Worm (Caenorhabditis elegans) whole organism, L3 larva: ENCODE data around the gene idpc-1.

ENCODE experiments used
- ama-1 ChIP-seq: fragments of 150-350 bp; optimal IDR thresholded peaks from 2 replicates; lab custom pipeline; 2018
- ceh-28 ChIP-seq: fragments of 150-350 bp; optimal IDR thresholded peaks from 2 replicates; lab custom pipeline; 2014; ENCODE audit warnings: missing biosample characterization, missing genetic modification reagents, missing genetic modification characterization
- ceh-82 ChIP-seq: fragments of 150-350 bp; optimal IDR thresholded peaks from 2 replicates; lab custom pipeline; 2014; ENCODE audit warnings: missing biosample characterization, missing genetic modification characterization
- daf-12 ChIP-seq: fragments of 150-350 bp; optimal IDR thresholded peaks from 2 replicates; lab custom pipeline; 2014; ENCODE audit warnings: missing biosample characterization, missing genetic modification reagents, missing genetic modification characterization
- egl-27 ChIP-seq: sonication (generic microtip); optimal IDR thresholded peaks from 4 replicates; lab custom pipeline; 2017; ENCODE audit warnings: missing biosample characterization, missing genetic modification reagents, missing genetic modification characterization
- elt-1 ChIP-seq: fragments of 150-350 bp; optimal IDR thresholded peaks from 2 replicates; lab custom pipeline; 2014; ENCODE audit warnings: missing biosample characterization, missing genetic modification characterization
- fkh-2 ChIP-seq: fragments of 150-350 bp; optimal IDR thresholded peaks from 2 replicates; lab custom pipeline; 2014; ENCODE audit warnings: missing biosample characterization, missing genetic modification reagents, missing genetic modification characterization
- hmg-11 ChIP-seq: sonication (generic microtip); optimal IDR thresholded peaks from 2 replicates; lab custom pipeline; 2016; ENCODE audit warnings: missing genetic modification characterization, missing compliant biosample characterization
- jun-1 ChIP-seq: fragments of 150-350 bp; optimal IDR thresholded peaks from 2 replicates; lab custom pipeline; 2014; ENCODE audit warnings: missing biosample characterization, missing genetic modification reagents, missing genetic modification characterization
- lin-39 ChIP-seq: fragments of 150-350 bp; optimal IDR thresholded peaks from 2 replicates; lab custom pipeline; 2018; ENCODE audit warnings: missing biosample characterization, missing genetic modification reagents, missing genetic modification characterization
- lsy-12 ChIP-seq: sonication (generic microtip); optimal IDR thresholded peaks from 2 replicates; lab custom pipeline; 2016; ENCODE audit warnings: mild to moderate bottlenecking, missing genetic modification characterization, missing compliant biosample characterization
- mml-1 ChIP-seq: fragments of 150-350 bp; sonication (generic microtip); optimal IDR thresholded peaks from 3 replicates; lab custom pipeline; 2014; ENCODE audit warnings: missing biosample characterization, missing genetic modification characterization
- nfya-1 ChIP-seq: sonication (generic microtip); optimal IDR thresholded peaks from 2 replicates; lab custom pipeline; 2017; ENCODE audit warnings: missing genetic modification characterization, mild to moderate bottlenecking, missing compliant biosample characterization, antibody characterized with exemption, moderate library complexity; ENCODE audit not compliant: insufficient read depth
- nhr-23 ChIP-seq: fragments of 150-350 bp; optimal IDR thresholded peaks from 2 replicates; lab custom pipeline; 2014; ENCODE audit warnings: missing biosample characterization, missing genetic modification reagents, missing genetic modification characterization
- nhr-25 ChIP-seq: sonication (generic microtip); optimal IDR thresholded peaks from 2 replicates; lab custom pipeline; 2017; ENCODE audit warnings: missing biosample characterization, missing genetic modification characterization
- nhr-43 ChIP-seq: sonication (generic microtip); optimal IDR thresholded peaks from 2 replicates; lab custom pipeline; 2016; ENCODE audit warnings: mild to moderate bottlenecking, missing genetic modification characterization, missing compliant biosample characterization; ENCODE audit not compliant: poor library complexity, severe bottlenecking
- nhr-76 ChIP-seq: fragments of 150-350 bp; sonication (generic microtip); optimal IDR thresholded peaks from 5 replicates; lab custom pipeline; 2014; ENCODE audit warnings: missing biosample characterization, missing genetic modification characterization
- pha-4 ChIP-seq: fragments of 150-350 bp; optimal IDR thresholded peaks from 2 replicates; lab custom pipeline; 2014; ENCODE audit warnings: missing biosample characterization, missing genetic modification reagents, missing genetic modification characterization
- pqm-1 ChIP-seq: fragments of 150-350 bp; optimal IDR thresholded peaks from 2 replicates; lab custom pipeline; 2017; ENCODE audit warnings: missing biosample characterization, missing genetic modification characterization, inconsistent platforms
- unc-39 ChIP-seq: sonication (generic microtip); optimal IDR thresholded peaks from 4 replicates; lab custom pipeline; 2017; ENCODE audit warnings: missing biosample characterization, missing genetic modification characterization
- zag-1 ChIP-seq: fragments of 150-350 bp; optimal IDR thresholded peaks from 2 replicates; lab custom pipeline; 2014; ENCODE audit warnings: missing biosample characterization, missing genetic modification characterization
- ztf-4 ChIP-seq: fragments of 150-350 bp; optimal IDR thresholded peaks from 2 replicates; lab custom pipeline; 2014; ENCODE audit warnings: missing biosample characterization, missing genetic modification characterization

idpc-1 gene

DNA sequence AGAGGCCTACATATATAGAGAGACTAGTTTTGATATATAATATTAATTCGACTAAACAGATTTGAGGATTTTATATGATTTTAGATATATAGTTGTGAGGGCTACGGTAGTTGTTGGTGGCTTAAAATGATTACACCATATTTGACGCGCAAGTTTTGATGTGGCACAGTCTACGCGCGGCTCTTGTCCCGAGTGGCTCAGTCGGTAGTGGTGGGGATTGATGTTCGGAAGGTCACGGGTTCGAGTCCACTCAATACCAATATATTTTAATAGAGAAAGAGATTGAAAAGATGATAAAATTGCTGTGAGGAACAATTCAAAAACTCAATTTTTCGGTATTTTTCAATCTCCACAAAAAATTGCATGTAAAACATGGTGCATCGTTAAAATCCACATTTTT is 45.9 kb downstream of the idpc-1 start:
- TF ChIP-seq lin-39 (tag; lab: Kevin White, UChicago) (no peak), jun-1 (tag; lab: Kevin White, UChicago) (no peak), egl-27 (no peak), ceh-82 (tag; lab: Kevin White, UChicago) (no peak)
- TF ChIP-seq, all 47 proteins: peak for 0

DNA sequence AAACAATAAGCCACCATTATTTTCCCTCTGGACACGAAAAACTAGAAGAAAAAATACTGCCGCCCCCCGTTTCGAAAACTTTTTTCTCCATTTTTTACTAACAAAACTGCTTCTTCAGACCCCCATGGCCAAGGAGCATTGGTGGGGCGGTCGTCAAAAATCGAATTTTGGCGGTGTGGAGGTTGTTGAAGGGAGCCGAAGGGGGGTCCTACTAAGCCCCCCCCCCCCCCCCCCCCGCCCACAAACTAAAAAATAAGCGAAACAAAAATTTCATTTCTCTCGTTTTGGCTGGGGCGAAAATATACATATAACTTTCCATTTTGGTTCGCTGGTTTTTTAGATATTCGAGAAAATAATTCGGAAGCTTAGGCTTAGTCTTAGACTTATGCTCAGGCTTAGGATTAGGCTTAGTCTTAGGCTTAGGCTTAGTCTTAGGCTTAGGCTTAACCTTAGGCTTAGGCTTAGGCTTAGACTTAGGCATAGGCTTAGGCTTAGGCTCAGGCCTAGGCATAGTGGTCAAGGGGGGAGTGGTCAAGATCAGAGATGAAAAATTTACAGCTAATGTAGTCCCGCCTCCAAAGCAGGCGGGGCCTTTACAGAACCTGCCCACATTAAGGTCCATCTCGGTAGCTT is 47.8 kb downstream of the idpc-1 start:
- no peak for TF ChIP-seq nhr-76 (tag; lab: Kevin White, UChicago)
- TF ChIP-seq ztf-4 (tag; lab: Kevin White, UChicago) = no peak
- no peak for TF ChIP-seq elt-1
- no peak for TF ChIP-seq nhr-43 (tag; lab: Kevin White, UChicago)
- no peak for TF ChIP-seq ceh-28
- no peak for TF ChIP-seq ceh-82 (tag; lab: Kevin White, UChicago)
- no peak for TF ChIP-seq nhr-25 (tag; lab: Kevin White, UChicago)
- TF ChIP-seq fkh-2 (tag; lab: Kevin White, UChicago) = no peak
- TF ChIP-seq mml-1 (tag; lab: Kevin White, UChicago) = no peak
- no peak for TF ChIP-seq ama-1 (lab: Kevin White, UChicago)
- no peak for TF ChIP-seq pha-4 (tag; lab: Kevin White, UChicago)
- no peak for TF ChIP-seq daf-12
- no peak for TF ChIP-seq egl-27
- no peak for TF ChIP-seq hmg-11 (tag; lab: Kevin White, UChicago)
- TF ChIP-seq pqm-1 = no peak
- no peak for TF ChIP-seq unc-39 (tag; lab: Kevin White, UChicago)
- TF ChIP-seq nfya-1 (tag; lab: Kevin White, UChicago) = no peak
- TF ChIP-seq lsy-12 (tag; lab: Kevin White, UChicago) = no peak
- no peak for TF ChIP-seq lin-39 (tag; lab: Kevin White, UChicago)
- no peak for TF ChIP-seq nhr-23 (tag; lab: Kevin White, UChicago)

- TF ChIP-seq zag-1 (tag; lab: Kevin White, UChicago) = no peak
These were observed 50.3 kb downstream of the idpc-1 start for ce11 chrIII:11477307-11477706.
